Fruit fly (Drosophila melanogaster): ENCODE results near the gene MKP-4.

Gene MKP-4

DNA sequence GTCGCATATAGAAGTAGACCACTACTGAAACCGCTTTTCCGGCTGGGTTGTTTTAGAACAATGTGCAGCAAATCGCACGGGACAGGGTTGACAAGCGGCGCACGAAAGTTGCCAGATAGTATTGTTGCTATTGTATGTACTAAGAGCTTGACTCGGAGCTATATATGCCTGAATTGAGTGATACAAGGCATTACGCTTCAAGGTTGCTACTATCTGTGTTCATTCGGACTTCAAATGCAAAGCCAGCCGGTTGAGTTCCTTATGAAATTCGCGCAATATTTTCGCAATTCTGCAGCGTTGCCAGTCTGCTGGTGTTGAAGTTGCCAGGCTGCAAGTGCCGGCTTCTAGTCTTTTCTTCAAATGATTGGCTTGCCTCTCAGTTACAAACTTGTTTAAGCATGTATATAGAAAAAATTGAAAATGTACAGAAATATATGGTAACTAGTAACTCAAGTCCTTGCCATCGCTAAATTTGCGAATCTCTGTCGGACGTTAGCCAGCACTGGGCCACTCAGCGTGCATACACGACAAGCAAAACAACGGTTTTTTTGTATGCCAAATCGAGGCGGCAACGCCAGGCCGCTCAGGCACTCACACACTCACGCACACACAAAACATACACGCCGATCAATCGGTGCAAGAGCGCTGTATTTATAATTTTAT is 29.0 kb downstream of the MKP-4 start, which contains the start of the genes Ranbp21 and Elys (continued):
- peak; percentile 54 for TF ChIP-seq vvl (GFP tag; IDR thresholded peaks at IDR 0.05)
- TF ChIP-seq CG11398 (GFP tag; optimal IDR thresholded peaks at IDR 0.05), result peak; percentile 48
- TF ChIP-seq CG9437 (GFP tag; optimal IDR thresholded peaks at IDR 0.05), result no peak
- TF ChIP-seq CTCF (GFP tag; optimal IDR thresholded peaks at IDR 0.05), result no peak
- TF ChIP-seq CG13123 (GFP tag; optimal IDR thresholded peaks at IDR 0.05), result no peak
- peak; percentile 38 for TF ChIP-seq CG8089 (GFP tag; optimal IDR thresholded peaks at IDR 0.05)
- TF ChIP-seq Nf-YA (GFP tag; IDR thresholded peaks at IDR 0.05), result no peak; the same call in 1 of the 2 replicates
- peak; percentile 20 for TF ChIP-seq CG4617 (GFP tag; optimal IDR thresholded peaks at IDR 0.05; ENCODE audit: borderline replicate concordance)
- 0 out of 2 replicates have a peak, but pooled peaks have one; percentile 9 for TF ChIP-seq CG11085 (GFP tag; IDR thresholded peaks at IDR 0.05)
- TF ChIP-seq BEAF-32 (GFP tag; optimal IDR thresholded peaks at IDR 0.05), result peak; percentile 74
- TF ChIP-seq CG14667 (GFP tag; IDR thresholded peaks at IDR 0.05), result peak; percentile 37; the same call in 1 of the 2 replicates
- peak; percentile 95 for TF ChIP-seq Sin3A (optimal IDR thresholded peaks at IDR 0.05)
- peak; percentile 59 for TF ChIP-seq CG9727 (GFP tag; optimal IDR thresholded peaks at IDR 0.05)
- TF ChIP-seq inv (GFP tag; IDR thresholded peaks at IDR 0.05; ENCODE audit: partially characterized antibody), result peak; percentile 45; the same call in 1 of the 2 replicates
- peak; percentile 22 for TF ChIP-seq CG18476 (GFP tag; optimal IDR thresholded peaks at IDR 0.05)
- TF ChIP-seq CG16863 (GFP tag; optimal IDR thresholded peaks at IDR 0.05), result peak; percentile 56
- TF ChIP-seq CG1647 (GFP tag; optimal IDR thresholded peaks at IDR 0.05), result peak; percentile 42
- peak; percentile 26 for TF ChIP-seq CG18619 (GFP tag; optimal IDR thresholded peaks at IDR 0.05)
- TF ChIP-seq dmrt99B (tag; optimal IDR thresholded peaks at IDR 0.05), result no peak
- no peak for TF ChIP-seq Neu2 (GFP tag; optimal IDR thresholded peaks at IDR 0.05; ENCODE audit: borderline replicate concordance)
- TF ChIP-seq CG9932 (GFP tag; IDR thresholded peaks at IDR 0.05), result peak; percentile 66
- TF ChIP-seq CG31365 (tag; optimal IDR thresholded peaks at IDR 0.05), result no peak
- peak; percentile 77 for TF ChIP-seq CG10462 (GFP tag; optimal IDR thresholded peaks at IDR 0.05)
- TF ChIP-seq cwo (GFP tag; optimal IDR thresholded peaks at IDR 0.05), result no peak
- TF ChIP-seq MESR4 (GFP tag; optimal IDR thresholded peaks at IDR 0.05), result peak; percentile 34
- peak; percentile 41 for TF ChIP-seq Bdp1 (GFP tag; optimal IDR thresholded peaks at IDR 0.05)
- TF ChIP-seq CG11247 (GFP tag; IDR thresholded peaks at IDR 0.05), result peak; percentile 38; the same call in 1 of the 2 replicates
- TF ChIP-seq CG11560 (tag; IDR thresholded peaks at IDR 0.05), result peak; percentile 37; the same call in 1 of the 3 replicates
- 0 out of 2 replicates have a peak, but pooled peaks have one; percentile 15 for TF ChIP-seq NFAT (GFP tag; IDR thresholded peaks at IDR 0.05)
- TF ChIP-seq croc (GFP tag; conservative IDR thresholded peaks at IDR 0.05), result no peak
- TF ChIP-seq unc-4 (GFP tag; IDR thresholded peaks at IDR 0.05; ENCODE audit: partially characterized antibody), result peak; percentile 44; the same call in 1 of the 2 replicates
- TF ChIP-seq HLH3B (GFP tag; IDR thresholded peaks at IDR 0.05), result peak; percentile 25; the same call in 1 of the 2 replicates
- peak; percentile 46; the same call in 1 of the 3 replicates for TF ChIP-seq CG11695 (GFP tag; IDR thresholded peaks at IDR 0.05)
- peak; percentile 59 for TF ChIP-seq CG13624 (GFP tag; optimal IDR thresholded peaks at IDR 0.05)
- peak; percentile 51; the same call in 1 of the 2 replicates for TF ChIP-seq ttk (GFP tag; IDR thresholded peaks at IDR 0.05)
- 0 out of 2 replicates have a peak, but pooled peaks have one; percentile 32 for TF ChIP-seq dimm (GFP tag; IDR thresholded peaks at IDR 0.05)
- TF ChIP-seq disco-r (GFP tag; optimal IDR thresholded peaks at IDR 0.05), result peak; percentile 12
- 0 out of 3 replicates have a peak, but pooled peaks have one; percentile 27 for TF ChIP-seq CG2889 (GFP tag; IDR thresholded peaks at IDR 0.05)
- TF ChIP-seq gfzf (GFP tag; optimal IDR thresholded peaks at IDR 0.05), result peak; percentile 28
- TF ChIP-seq Hey (tag; optimal IDR thresholded peaks at IDR 0.05), result no peak
- peak; percentile 5 for TF ChIP-seq btn (GFP tag; optimal IDR thresholded peaks at IDR 0.05)
- TF ChIP-seq Bgb (GFP tag; IDR thresholded peaks at IDR 0.05; ENCODE audit: partially characterized antibody), result peak; percentile 31; the same call in 1 of the 2 replicates
- peak; percentile 50; the same call in 1 of the 3 replicates for TF ChIP-seq ase (GFP tag; IDR thresholded peaks at IDR 0.05)
- TF ChIP-seq CG32532 (GFP tag; IDR thresholded peaks at IDR 0.05), result peak; percentile 40; the same call in 1 of the 2 replicates
- TF ChIP-seq CG8290 (GFP tag; optimal IDR thresholded peaks at IDR 0.05), result no peak
- TF ChIP-seq CG8290 (tag; optimal IDR thresholded peaks at IDR 0.05), result peak in 1 of 2 experiments; percentile 27
- peak; percentile 21 for TF ChIP-seq CG3163 (GFP tag; optimal IDR thresholded peaks at IDR 0.05)
- peak; percentile 86 for TF ChIP-seq rib (GFP tag; IDR thresholded peaks at IDR 0.05)
- TF ChIP-seq sqz (GFP tag; optimal IDR thresholded peaks at IDR 0.05), result no peak
- peak in 1 of 2 experiments; percentile 38 for TF ChIP-seq crp (GFP tag; optimal IDR thresholded peaks at IDR 0.05)

All from whole organism, embryonic.